Fruit fly (Drosophila melanogaster): ENCODE measurements around the gene CG34452.

The CG34452 gene

DNA sequence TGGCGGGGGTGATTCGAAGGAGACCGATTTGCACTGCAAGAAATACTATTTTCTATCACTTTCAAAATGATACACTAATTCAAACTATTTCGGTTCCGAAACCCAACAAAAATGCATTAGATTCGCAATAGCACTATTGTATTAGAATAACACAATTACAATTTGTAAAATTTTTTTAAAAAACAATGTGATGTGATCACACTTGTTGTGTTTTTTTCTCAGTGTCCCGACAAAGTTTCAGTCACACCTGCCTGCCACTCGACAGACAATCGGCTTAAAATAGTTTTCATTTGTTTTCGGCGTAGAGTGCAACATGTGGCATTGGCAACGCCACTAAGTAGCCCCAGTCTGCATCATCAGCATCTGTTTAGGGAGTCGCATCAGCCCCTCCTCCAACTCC is 12.6 kb downstream of the CG34452 start (continued):
- TF ChIP-seq CG18011 (GFP tag; optimal IDR thresholded peaks at IDR 0.05) = no peak
- TF ChIP-seq CG4730 (GFP tag; IDR thresholded peaks at IDR 0.05) = no peak
- TF ChIP-seq CG17361 (GFP tag; IDR thresholded peaks at IDR 0.05) = peak; percentile 81

DNA sequence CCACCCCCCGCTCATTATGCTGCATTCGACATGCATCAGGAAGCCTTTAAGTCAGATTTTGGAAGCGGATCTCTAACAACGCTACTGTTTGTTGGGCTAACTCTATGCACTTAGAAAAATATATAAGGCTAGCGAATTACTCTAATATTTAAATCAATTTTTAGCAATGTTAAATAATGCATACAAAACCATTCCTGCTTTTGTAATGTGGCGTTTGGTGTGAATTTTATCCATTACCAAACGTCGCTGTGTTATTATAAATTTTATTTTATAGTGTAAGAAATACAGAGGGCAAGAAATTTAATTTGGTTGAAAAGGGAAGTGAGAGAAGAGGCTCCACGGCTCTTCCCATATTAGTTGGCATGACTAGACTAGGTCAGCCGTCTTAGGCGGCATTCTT is 14.9 kb downstream of the CG34452 start:
- TF ChIP-seq CG17361 (GFP tag; IDR thresholded peaks at IDR 0.05) (peak; percentile 55; the same call in 2 of the 3 replicates), CG30431 (GFP tag; optimal IDR thresholded peaks at IDR 0.05) (peak; percentile 25), CG7839 (tag; optimal IDR thresholded peaks at IDR 0.05) (peak; percentile 29), Lpt (GFP tag; optimal IDR thresholded peaks at IDR 0.05) (no peak), Hr39 (optimal IDR thresholded peaks at IDR 0.05) (no peak), CG18011 (GFP tag; optimal IDR thresholded peaks at IDR 0.05) (no peak), CG18764 (GFP tag; optimal IDR thresholded peaks at IDR 0.05) (no peak), CG4424 (GFP tag; optimal IDR thresholded peaks at IDR 0.05) (peak; percentile 43), ftz-f1 (GFP tag; optimal IDR thresholded peaks at IDR 0.05) (no peak), danr (GFP tag; IDR thresholded peaks at IDR 0.05) (no peak), CG3407 (GFP tag; optimal IDR thresholded peaks at IDR 0.05) (no peak), Chrac-16 (GFP tag; optimal IDR thresholded peaks at IDR 0.05) (peak; percentile 30), CG5953 (GFP tag; IDR thresholded peaks at IDR 0.05) (no peak), CG17612 (GFP tag; IDR thresholded peaks at IDR 0.05) (no peak), lola (GFP tag; optimal IDR thresholded peaks at IDR 0.05) (peak in 1 of 3 experiments; percentile 77), CG17328 (GFP tag; IDR thresholded peaks at IDR 0.05) (peak; percentile 40; the same call in 1 of the 2 replicates), CG9727 (GFP tag; optimal IDR thresholded peaks at IDR 0.05) (peak; percentile 59), D (optimal IDR thresholded peaks at IDR 0.05) (no peak), D (GFP tag; optimal IDR thresholded peaks at IDR 0.05) (peak; percentile 49), row (GFP tag; IDR thresholded peaks at IDR 0.05) (peak; percentile 22; the same call in 1 of the 3 replicates), Doc3 (GFP tag; IDR thresholded peaks at IDR 0.05; ENCODE audit: partially characterized antibody) (no peak), Taf1 (GFP tag; IDR thresholded peaks at IDR 0.05) (no peak), CG15073 (GFP tag; optimal IDR thresholded peaks at IDR 0.05) (no peak), Ssrp (tag; optimal IDR thresholded peaks at IDR 0.05) (peak; percentile 48), CG12104 (GFP tag; optimal IDR thresholded peaks at IDR 0.05) (peak; percentile 5), hkb (optimal IDR thresholded peaks at IDR 0.05) (no peak), hkb (GFP tag; IDR thresholded peaks at IDR 0.05) (0 out of 2 replicates have a peak, but pooled peaks have one; percentile 36), bsh (GFP tag; optimal IDR thresholded peaks at IDR 0.05) (peak in 1 of 2 experiments; percentile 75), Hmr (GFP tag; optimal IDR thresholded peaks at IDR 0.05) (no peak), chm (GFP tag; IDR thresholded peaks at IDR 0.05) (no peak), gsb-n (tag; optimal IDR thresholded peaks at IDR 0.05) (peak; percentile 51), Abd-B (GFP tag; optimal IDR thresholded peaks at IDR 0.05) (no peak), phol (tag; optimal IDR thresholded peaks at IDR 0.05) (peak; percentile 48), CG6272 (GFP tag; IDR thresholded peaks at IDR 0.05) (no peak), az2 (GFP tag; optimal IDR thresholded peaks at IDR 0.05) (peak; percentile 43), CG6689 (GFP tag; IDR thresholded peaks at IDR 0.05) (no peak), tin (GFP tag; optimal IDR thresholded peaks at IDR 0.05) (peak; percentile 22), Bgb (GFP tag; IDR thresholded peaks at IDR 0.05; ENCODE audit: partially characterized antibody) (no peak), Adf1 (GFP tag; IDR thresholded peaks at IDR 0.05) (no peak), CG12391 (tag; optimal IDR thresholded peaks at IDR 0.05) (peak; percentile 54), zen (tag; optimal IDR thresholded peaks at IDR 0.05) (peak; percentile 46), sens (GFP tag) (peak; percentile 87), stwl (tag; optimal IDR thresholded peaks at IDR 0.05) (peak; percentile 31), org-1 (GFP tag; optimal IDR thresholded peaks at IDR 0.05) (no peak), Med (GFP tag) (peak; percentile 77), CG3163 (GFP tag; optimal IDR thresholded peaks at IDR 0.05) (no peak), Xrp1 (GFP tag; IDR thresholded peaks at IDR 0.05) (peak; percentile 62; the same call in 1 of the 2 replicates), CG30403 (GFP tag; optimal IDR thresholded peaks at IDR 0.05) (peak; percentile 14), CG5245 (GFP tag; optimal IDR thresholded peaks at IDR 0.05) (peak; percentile 9)
